Fruit fly (Drosophila melanogaster): Measurements from ENCODE around the gene CG4408.

DNA sequence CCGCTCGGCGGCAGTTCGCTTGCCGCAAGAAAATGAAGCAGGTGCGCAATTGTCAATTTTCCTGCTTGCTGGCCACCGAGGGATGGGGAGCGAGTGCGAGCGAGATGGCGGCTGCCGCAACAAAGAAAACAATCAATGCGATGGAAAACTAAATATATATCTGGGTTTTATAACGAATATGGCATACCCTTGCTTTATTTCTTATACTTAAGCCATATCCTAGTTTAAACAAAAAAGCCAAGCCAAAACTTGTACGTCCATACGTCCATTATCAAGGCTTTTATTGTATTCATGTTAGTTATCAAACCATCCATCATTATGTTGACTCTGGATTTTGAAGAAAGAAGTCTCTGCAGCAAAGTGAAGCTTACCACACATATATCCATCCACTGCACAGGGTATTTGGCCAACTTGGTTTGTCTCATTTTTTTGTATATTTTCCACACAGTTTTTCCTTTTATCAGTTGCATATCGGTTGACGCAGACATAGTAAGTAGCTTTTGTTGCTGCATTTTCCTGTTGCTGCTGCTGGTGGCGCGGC lies 27.5 kb upstream of the CG4408 start:
- TF ChIP-seq Crg-1 (GFP tag; optimal IDR thresholded peaks at IDR 0.05), result no peak
- no peak for TF ChIP-seq cnc (optimal IDR thresholded peaks at IDR 0.05)
- TF ChIP-seq pad (GFP tag; optimal IDR thresholded peaks at IDR 0.05), result no peak
- TF ChIP-seq Clk (GFP tag; optimal IDR thresholded peaks at IDR 0.05), result no peak
- no peak for TF ChIP-seq tj (GFP tag; optimal IDR thresholded peaks at IDR 0.05)
- TF ChIP-seq CG12768 (GFP tag; optimal IDR thresholded peaks at IDR 0.05), result no peak
- no peak for TF ChIP-seq CG33017 (tag; optimal IDR thresholded peaks at IDR 0.05)
- no peak for TF ChIP-seq toe (GFP tag; optimal IDR thresholded peaks at IDR 0.05)
- no peak for TF ChIP-seq CG11617 (GFP tag; optimal IDR thresholded peaks at IDR 0.05)
- TF ChIP-seq Hr96 (GFP tag; optimal IDR thresholded peaks at IDR 0.05), result no peak
- TF ChIP-seq kay (GFP tag; ENCODE audit: borderline replicate concordance), result no peak

All from whole organism, adult.